Worm (Caenorhabditis elegans) whole organism, L1 larva: ENCODE results near the gene Y50D4C.5.

Experiments
- fkh-10 ChIP-seq: sonication (generic microtip); optimal IDR thresholded peaks from 2 replicates; lab custom pipeline; 2017; ENCODE audit warnings: missing biosample characterization, missing genetic modification reagents, missing genetic modification characterization
- nhr-237 ChIP-seq: fragments of 150-350 bp; optimal IDR thresholded peaks from 2 replicates; lab custom pipeline; 2014; ENCODE audit warnings: missing biosample characterization, missing genetic modification characterization
- nhr-90 ChIP-seq: sonication (generic microtip); optimal IDR thresholded peaks from 2 replicates; lab custom pipeline; 2016; ENCODE audit warnings: mild to moderate bottlenecking, missing genetic modification characterization, missing compliant biosample characterization; ENCODE audit not compliant: poor library complexity

DNA sequence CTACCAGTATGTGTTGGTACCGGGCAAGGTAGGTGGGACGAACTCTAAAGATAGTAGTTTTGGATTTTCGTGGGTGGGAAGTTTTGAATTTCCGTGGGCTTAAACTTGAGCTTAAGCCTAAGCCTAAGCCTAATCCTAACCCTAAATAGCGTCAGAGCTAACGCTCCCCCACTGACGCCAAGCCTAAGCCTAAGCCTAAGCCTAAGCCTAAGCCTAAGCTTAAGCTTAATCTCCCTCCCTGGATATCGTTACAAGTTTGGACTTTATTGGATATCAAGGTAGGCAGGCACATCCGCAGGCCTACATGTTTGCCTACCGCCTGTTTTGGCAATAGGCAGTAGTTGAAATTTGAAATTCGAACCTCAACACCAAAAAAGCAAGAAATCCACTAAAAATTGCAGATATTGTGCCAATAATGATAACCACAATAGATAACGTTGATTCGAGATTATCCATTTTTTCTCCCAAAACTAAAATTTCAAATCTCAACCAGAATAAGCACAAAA is 49.1 kb upstream of the Y50D4C.5 start, which contains the start of gene K10C9.4:
- no peak for TF ChIP-seq fkh-10 (GFP tag; lab: Kevin White, UChicago)
- no peak for TF ChIP-seq nhr-237 (tag; lab: Kevin White, UChicago)
- TF ChIP-seq nhr-90 (tag; lab: Kevin White, UChicago) = no peak
